Worm (Caenorhabditis elegans) whole organism, young adult: Measurements from ENCODE around the gene F55E10.2.

Experiments used
- B0261.1 ChIP-seq: sonication (generic microtip); optimal IDR thresholded peaks from 2 replicates; lab custom pipeline; 2016; ENCODE audit warnings: mild to moderate bottlenecking, missing genetic modification characterization, moderate library complexity, missing compliant biosample characterization
- C06A6.2 ChIP-seq: fragments of 200-800 bp; sonication (Bioruptor generic); conservative IDR thresholded peaks from 2 replicates; pipeline ENCODE4 v1.3.6; 2022; ENCODE audit warnings: missing genetic modification characterization, missing compliant biosample characterization
- C17E4.6 ChIP-seq: fragments of 200-800 bp; sonication (Bioruptor generic); IDR thresholded peaks from 2 replicates; pipeline ENCODE4 v1.3.6; 2022; ENCODE audit warnings: missing genetic modification reagents, missing genetic modification characterization, missing compliant biosample characterization
- F23B12.7 ChIP-seq: sonication (generic microtip); optimal IDR thresholded peaks from 2 replicates; lab custom pipeline; 2017; ENCODE audit warnings: missing genetic modification characterization, mild to moderate bottlenecking, missing compliant biosample characterization, antibody characterized with exemption, moderate library complexity; ENCODE audit not compliant: insufficient read depth
- F37B4.10 ChIP-seq: fragments of 200-800 bp; sonication (Bioruptor generic); IDR thresholded peaks from 2 replicates; pipeline ENCODE4 v1.3.6; 2022; ENCODE audit warnings: missing genetic modification characterization, missing compliant biosample characterization
- K12H6.12 ChIP-seq: fragments of 200-800 bp; sonication (Bioruptor generic); optimal IDR thresholded peaks from 2 replicates; lab custom pipeline; 2018; ENCODE audit warnings: mild to moderate bottlenecking, missing genetic modification characterization, missing compliant biosample characterization
- Y53G8AR.9 ChIP-seq: fragments of 200-800 bp; sonication (Bioruptor generic); conservative IDR thresholded peaks from 2 replicates; pipeline ENCODE4 v1.3.6; 2022; ENCODE audit warnings: missing genetic modification reagents, missing genetic modification characterization, missing compliant biosample characterization
- Y67H2A.10 ChIP-seq: fragments of 200-800 bp; sonication (Bioruptor generic); conservative IDR thresholded peaks from 2 replicates; pipeline ENCODE4 v1.3.6; 2022; ENCODE audit warnings: missing genetic modification reagents, missing genetic modification characterization, missing compliant biosample characterization
- Y95B8A.8 ChIP-seq: fragments of 200-800 bp; sonication (Bioruptor generic); IDR thresholded peaks from 2 replicates; pipeline ENCODE4 v1.3.6; 2022; ENCODE audit warnings: missing genetic modification reagents, missing genetic modification characterization, missing compliant biosample characterization
- bed-2 ChIP-seq: fragments of 200-800 bp; sonication (Bioruptor generic); IDR thresholded peaks from 2 replicates; pipeline ENCODE4 v1.3.6; 2022; ENCODE audit warnings: missing genetic modification reagents, missing genetic modification characterization, missing compliant biosample characterization
- cebp-1 ChIP-seq, 2 experiments: fragments of 200-800 bp in 1 of 2; sonication (Bioruptor generic) in 1 of 2; sonication (generic microtip) in 1 of 2; IDR thresholded peaks in 1 of 2; optimal IDR thresholded peaks in 1 of 2; 2 replicates each; pipeline versions ENCODE4 v1.3.6 to Lab custom; 2017 to 2022; ENCODE audit warnings: missing compliant biosample characterization in 2 of 2, missing genetic modification characterization in 2 of 2, mild to moderate bottlenecking in 1 of 2, missing genetic modification reagents in 1 of 2, moderate library complexity in 1 of 2
- ceh-27 ChIP-seq: fragments of 200-800 bp; sonication (Bioruptor generic); optimal IDR thresholded peaks from 2 replicates; lab custom pipeline; 2018; ENCODE audit warnings: mild to moderate bottlenecking, missing genetic modification characterization, moderate library complexity, missing compliant biosample characterization
- ceh-79 ChIP-seq: sonication (generic microtip); optimal IDR thresholded peaks from 2 replicates; lab custom pipeline; 2017; ENCODE audit warnings: mild to moderate bottlenecking, missing genetic modification characterization, missing compliant biosample characterization
- ceh-91 ChIP-seq: fragments of 200-800 bp; sonication (Bioruptor generic); IDR thresholded peaks from 2 replicates; pipeline ENCODE4 v1.3.6; 2022; ENCODE audit warnings: missing genetic modification reagents, missing genetic modification characterization, missing compliant biosample characterization
- chd-7 ChIP-seq: sonication (generic microtip); optimal IDR thresholded peaks from 2 replicates; lab custom pipeline; 2016; ENCODE audit warnings: mild to moderate bottlenecking, missing genetic modification characterization, moderate library complexity, missing compliant biosample characterization
- die-1 ChIP-seq: sonication (generic microtip); optimal IDR thresholded peaks from 2 replicates; lab custom pipeline; 2016; ENCODE audit warnings: missing genotype, mild to moderate bottlenecking, missing genetic modification characterization, missing compliant biosample characterization
- dox-1 ChIP-seq: fragments of 200-800 bp; sonication (Bioruptor generic); IDR thresholded peaks from 2 replicates; pipeline ENCODE4 v1.3.6; 2022; ENCODE audit warnings: missing genetic modification reagents, missing genetic modification characterization, missing compliant biosample characterization
- dpff-1 ChIP-seq: sonication (generic microtip); optimal IDR thresholded peaks from 2 replicates; lab custom pipeline; 2017; ENCODE audit warnings: mild to moderate bottlenecking, missing genetic modification characterization, missing compliant biosample characterization
- efl-1 ChIP-seq: fragments of 150-350 bp; optimal IDR thresholded peaks from 2 replicates; lab custom pipeline; 2014; ENCODE audit warnings: missing biosample characterization, missing genetic modification reagents, missing genetic modification characterization
- egl-44 ChIP-seq: fragments of 200-800 bp; sonication (Bioruptor generic); IDR thresholded peaks from 2 replicates; pipeline ENCODE4 v1.3.6; 2022; ENCODE audit warnings: missing genetic modification reagents, missing genetic modification characterization, missing compliant biosample characterization
- ets-4 ChIP-seq: fragments of 200-800 bp; sonication (Bioruptor generic); optimal IDR thresholded peaks from 2 replicates; lab custom pipeline; 2018; ENCODE audit warnings: mild to moderate bottlenecking, missing genetic modification characterization, missing compliant biosample characterization
- hmg-1.2 ChIP-seq: fragments of 200-800 bp; sonication (Bioruptor generic); IDR thresholded peaks from 2 replicates; pipeline ENCODE4 v1.3.6; 2022; ENCODE audit warnings: missing genetic modification reagents, missing genetic modification characterization, missing compliant biosample characterization
- lin-26 ChIP-seq: fragments of 200-800 bp; sonication (Bioruptor generic); IDR thresholded peaks from 2 replicates; pipeline ENCODE4 v1.3.6; 2022; ENCODE audit warnings: missing genetic modification reagents, missing genetic modification characterization, missing compliant biosample characterization
- lsl-1 ChIP-seq: fragments of 200-800 bp; sonication (Bioruptor generic); optimal IDR thresholded peaks from 2 replicates; lab custom pipeline; 2018; ENCODE audit warnings: mild to moderate bottlenecking, missing genetic modification characterization, moderate library complexity, missing compliant biosample characterization
- madf-10 ChIP-seq: sonication (generic microtip); optimal IDR thresholded peaks from 2 replicates; lab custom pipeline; 2016; ENCODE audit warnings: mild to moderate bottlenecking, missing genetic modification characterization, missing compliant biosample characterization
- madf-6 ChIP-seq: fragments of 200-800 bp; sonication (Bioruptor generic); IDR thresholded peaks from 2 replicates; pipeline ENCODE4 v1.3.6; 2022; ENCODE audit warnings: missing genetic modification reagents, missing genetic modification characterization, missing compliant biosample characterization
- mes-4 ChIP-seq: sonication (generic microtip); optimal IDR thresholded peaks from 2 replicates; lab custom pipeline; 2016; ENCODE audit warnings: missing genotype, missing genetic modification characterization, missing compliant biosample characterization
- nhr-120 ChIP-seq: fragments of 200-800 bp; sonication (Bioruptor generic); IDR thresholded peaks from 2 replicates; pipeline ENCODE4 v1.3.6; 2022; ENCODE audit warnings: missing genetic modification characterization, missing compliant biosample characterization
- nhr-179 ChIP-seq: sonication (generic microtip); optimal IDR thresholded peaks from 2 replicates; lab custom pipeline; 2016; ENCODE audit warnings: mild to moderate bottlenecking, missing genetic modification characterization, missing compliant biosample characterization
- nhr-27 ChIP-seq: fragments of 200-800 bp; sonication (Bioruptor generic); optimal IDR thresholded peaks from 2 replicates; lab custom pipeline; 2018; ENCODE audit warnings: mild to moderate bottlenecking, missing genetic modification characterization, moderate library complexity, missing compliant biosample characterization
- nhr-80 ChIP-seq: sonication (generic microtip); optimal IDR thresholded peaks from 2 replicates; lab custom pipeline; 2016; ENCODE audit warnings: missing genetic modification characterization, missing compliant biosample characterization
- nhr-90 ChIP-seq: sonication (generic microtip); optimal IDR thresholded peaks from 2 replicates; lab custom pipeline; 2016; ENCODE audit warnings: missing genotype, mild to moderate bottlenecking, missing genetic modification characterization, missing compliant biosample characterization
- pha-4 ChIP-seq: fragments of 150-350 bp; sonication (generic microtip); optimal IDR thresholded peaks from 2 replicates; lab custom pipeline; 2014; ENCODE audit warnings: missing biosample characterization, missing genetic modification reagents, missing genetic modification characterization
- rcor-1 ChIP-seq: fragments of 200-800 bp; sonication (Bioruptor generic); IDR thresholded peaks from 2 replicates; pipeline ENCODE4 v1.3.6; 2022; ENCODE audit warnings: missing genetic modification reagents, missing genetic modification characterization, missing compliant biosample characterization
- rec-8 ChIP-seq, 2 experiments: sonication (generic microtip); optimal IDR thresholded peaks; 2 replicates each; lab custom pipeline; 2016; ENCODE audit warnings: mild to moderate bottlenecking in 2 of 2, missing genetic modification characterization in 2 of 2, missing genetic modification reagents in 2 of 2, missing genotype in 2 of 2, missing biosample characterization in 1 of 2, missing compliant biosample characterization in 1 of 2, moderate library complexity in 1 of 2
- sea-2 ChIP-seq: fragments of 200-800 bp; sonication (Bioruptor generic); IDR thresholded peaks from 2 replicates; pipeline ENCODE4 v1.3.6; 2022; ENCODE audit warnings: missing genetic modification characterization, missing compliant biosample characterization
- snpc-1.1 ChIP-seq: sonication (generic microtip); optimal IDR thresholded peaks from 2 replicates; lab custom pipeline; 2017; ENCODE audit warnings: missing genetic modification characterization, mild to moderate bottlenecking, missing compliant biosample characterization, antibody characterized with exemption, moderate library complexity, missing genotype, missing genetic modification reagents; ENCODE audit not compliant: insufficient read depth
- snpc-1.3 ChIP-seq: sonication (generic microtip); optimal IDR thresholded peaks from 2 replicates; lab custom pipeline; 2017; ENCODE audit warnings: missing genetic modification characterization, mild to moderate bottlenecking, missing compliant biosample characterization, antibody characterized with exemption, moderate library complexity, missing genotype, missing genetic modification reagents; ENCODE audit not compliant: insufficient read depth
- tbx-9 ChIP-seq: sonication (generic microtip); optimal IDR thresholded peaks from 2 replicates; lab custom pipeline; 2016; ENCODE audit warnings: borderline replicate concordance, missing genetic modification characterization, inconsistent platforms, missing compliant biosample characterization
- tlf-1 ChIP-seq: fragments of 200-800 bp; sonication (Bioruptor generic); optimal IDR thresholded peaks from 2 replicates; lab custom pipeline; 2018; ENCODE audit warnings: mild to moderate bottlenecking, missing genetic modification characterization, missing compliant biosample characterization
- unc-130 ChIP-seq: sonication (generic microtip); optimal IDR thresholded peaks from 2 replicates; lab custom pipeline; 2016; ENCODE audit warnings: missing genetic modification reagents, missing genetic modification characterization, missing compliant biosample characterization
- unc-62 ChIP-seq: fragments of 150-350 bp; optimal IDR thresholded peaks from 2 replicates; lab custom pipeline; 2014; ENCODE audit warnings: missing biosample characterization, missing genetic modification reagents, missing genetic modification characterization
- xnd-1 ChIP-seq: sonication (generic microtip); optimal IDR thresholded peaks from 2 replicates; lab custom pipeline; 2016; ENCODE audit warnings: missing genotype, missing genetic modification reagents, missing genetic modification characterization, missing compliant biosample characterization
- zim-3 ChIP-seq: sonication (generic microtip); optimal IDR thresholded peaks from 2 replicates; lab custom pipeline; 2017; ENCODE audit warnings: mild to moderate bottlenecking, missing genetic modification characterization, moderate library complexity, missing compliant biosample characterization
- ztf-25 ChIP-seq: fragments of 200-800 bp; sonication (Bioruptor generic); IDR thresholded peaks from 2 replicates; pipeline ENCODE4 v1.3.6; 2022; ENCODE audit warnings: missing genetic modification reagents, missing genetic modification characterization, missing compliant biosample characterization
- ztf-28 ChIP-seq: fragments of 200-800 bp; sonication (Bioruptor generic); IDR thresholded peaks from 2 replicates; pipeline ENCODE4 v1.3.6; 2022; ENCODE audit warnings: missing genetic modification reagents, missing genetic modification characterization, missing compliant biosample characterization

The F55E10.2 gene

ce11 chrX:8367553-8367952, 27.1 kb downstream of the F55E10.2 start, which contains the start of gene F40B5.2:
Gene F40B5.2 (plus strand): TSS chrX:8367853.
- TF ChIP-seq ceh-91 (GFP tag; lab: Robert Waterston, UW) (no peak), unc-62 (GFP tag; lab: Kevin White, UChicago) (no peak), efl-1 (GFP tag; lab: Kevin White, UChicago) (no peak), bed-2 (GFP tag; lab: Robert Waterston, UW) (no peak), lin-26 (no peak), F23B12.7 (tag; lab: Kevin White, UChicago) (no peak), ceh-79 (no peak), unc-130 (GFP tag; lab: Kevin White, UChicago) (no peak), Y53G8AR.9 (GFP tag; lab: Robert Waterston, UW) (no peak), nhr-90 (tag; lab: Kevin White, UChicago) (no peak), mes-4 (tag; lab: Kevin White, UChicago) (no peak), C06A6.2 (GFP tag; lab: Robert Waterston, UW) (no peak), madf-6 (GFP tag; lab: Robert Waterston, UW) (no peak), ets-4 (GFP tag; lab: Kevin White, UChicago) (no peak), B0261.1 (no peak), snpc-1.3 (tag; lab: Kevin White, UChicago) (no peak), F37B4.10 (no peak), pha-4 (tag; lab: Kevin White, UChicago) (no peak), Y95B8A.8 (no peak)

DNA sequence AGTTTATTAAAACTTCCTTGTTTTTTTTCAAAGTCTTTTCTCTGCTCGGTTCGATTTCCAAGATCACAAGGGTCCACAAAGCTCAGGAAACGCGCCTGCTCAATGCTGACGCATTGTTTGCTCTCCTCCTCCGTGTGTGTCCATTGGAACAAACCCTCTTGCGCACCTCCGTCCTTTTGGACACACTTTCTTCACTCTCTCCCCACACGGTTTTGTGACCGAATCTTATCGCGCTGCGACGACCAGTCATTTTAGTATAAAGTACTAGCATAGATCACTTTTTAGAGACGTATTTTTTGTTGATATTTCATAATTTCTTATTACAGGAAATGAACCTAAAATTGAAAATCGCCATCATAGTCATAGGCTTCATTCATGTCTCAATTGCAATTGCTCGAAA, 27.7 kb downstream of the F55E10.2 start:
- TF ChIP-seq B0261.1, result peak; percentile 3
- peak; percentile 8 for TF ChIP-seq tlf-1 (GFP tag; lab: Kevin White, UChicago)
- TF ChIP-seq tbx-9 (tag; lab: Kevin White, UChicago), result no peak
- TF ChIP-seq ceh-27 (GFP tag; lab: Kevin White, UChicago), result peak; percentile 34
- peak; percentile 64; the same call in 1 of the 2 replicates for TF ChIP-seq cebp-1 (GFP tag; IDR thresholded peaks at IDR 0.05; lab: Robert Waterston, UW)
- TF ChIP-seq cebp-1 (tag; optimal IDR thresholded peaks at IDR 0.05; lab: Kevin White, UChicago), result peak; percentile 82
- no peak for TF ChIP-seq Y67H2A.10 (GFP tag; lab: Robert Waterston, UW)
- TF ChIP-seq ceh-79, result no peak
- TF ChIP-seq ztf-25, result no peak
- no peak for TF ChIP-seq unc-130 (GFP tag; lab: Kevin White, UChicago)
- no peak for TF ChIP-seq snpc-1.1
- TF ChIP-seq C06A6.2 (GFP tag; lab: Robert Waterston, UW), result no peak
- TF ChIP-seq ztf-28 (GFP tag; lab: Robert Waterston, UW), result no peak
- no peak for TF ChIP-seq nhr-120 (GFP tag; lab: Robert Waterston, UW)
- TF ChIP-seq lsl-1 (GFP tag; lab: Kevin White, UChicago), result no peak
- peak; percentile 95 for TF ChIP-seq nhr-80 (tag; lab: Kevin White, UChicago)
- no peak for TF ChIP-seq lin-26
- TF ChIP-seq rcor-1 (GFP tag; lab: Robert Waterston, UW), result 0 out of 2 replicates have a peak, but pooled peaks have one; percentile 47
- no peak for TF ChIP-seq xnd-1 (tag; lab: Kevin White, UChicago)
- TF ChIP-seq nhr-179 (tag; lab: Kevin White, UChicago), result no peak
- peak; percentile 53 for TF ChIP-seq K12H6.12 (tag; lab: Kevin White, UChicago)
- no peak for TF ChIP-seq nhr-27 (tag; lab: Kevin White, UChicago)
- peak; percentile 46 for TF ChIP-seq hmg-1.2 (GFP tag; lab: Robert Waterston, UW)
- TF ChIP-seq die-1 (tag; lab: Kevin White, UChicago), result no peak
- no peak for TF ChIP-seq C17E4.6 (GFP tag; lab: Robert Waterston, UW)
- TF ChIP-seq dpff-1, result no peak
- TF ChIP-seq rec-8 (tag; optimal IDR thresholded peaks at IDR 0.05; lab: Kevin White, UChicago), result no peak
- TF ChIP-seq dox-1, result no peak; the same call in 1 of the 2 replicates
- TF ChIP-seq egl-44, result no peak
- no peak for TF ChIP-seq zim-3
- TF ChIP-seq chd-7 (tag; lab: Kevin White, UChicago), result no peak
- peak; percentile 45 for TF ChIP-seq madf-10
- TF ChIP-seq ets-4 (GFP tag; lab: Kevin White, UChicago), result no peak
- TF ChIP-seq sea-2, result no peak
